Worm (Caenorhabditis elegans) whole organism, L1 larva: ENCODE results near the gene amdh-1.

ENCODE experiments used
- Y116A8C.19 ChIP-seq: sonication (generic microtip); optimal IDR thresholded peaks from 2 replicates; lab custom pipeline; 2016; ENCODE audit warnings: missing compliant biosample characterization, missing genetic modification characterization, borderline replicate concordance
- blmp-1 ChIP-seq: fragments of 150-350 bp; optimal IDR thresholded peaks from 2 replicates; lab custom pipeline; 2014; ENCODE audit warnings: missing biosample characterization, missing genetic modification characterization
- ceh-8 ChIP-seq: fragments of 200-800 bp; sonication (Bioruptor generic); optimal IDR thresholded peaks from 2 replicates; lab custom pipeline; 2018; ENCODE audit warnings: mild to moderate bottlenecking, missing genetic modification characterization, moderate library complexity, missing compliant biosample characterization
- ceh-82 ChIP-seq, 3 experiments: fragments of 150-350 bp in 1 of 3; sonication (generic microtip) in 2 of 3; optimal IDR thresholded peaks; 2 replicates each; lab custom pipeline; 2014 to 2017; ENCODE audit warnings: missing biosample characterization in 3 of 3, missing genetic modification characterization in 3 of 3
- ceh-88 ChIP-seq: fragments of 200-800 bp; sonication (Bioruptor generic); IDR thresholded peaks from 2 replicates; pipeline ENCODE4 v1.3.6; 2022; ENCODE audit warnings: missing genetic modification characterization, missing compliant biosample characterization
- dpl-1 ChIP-seq, 3 experiments: fragments of 150-350 bp in 2 of 3; sonication (generic microtip) in 1 of 3; optimal IDR thresholded peaks; 2 replicates each; lab custom pipeline; 2014 to 2017; ENCODE audit warnings: missing biosample characterization in 3 of 3, missing genetic modification characterization in 3 of 3, missing genetic modification reagents in 3 of 3
- efl-3 ChIP-seq: fragments of 200-800 bp; sonication (Bioruptor generic); optimal IDR thresholded peaks from 2 replicates; lab custom pipeline; 2018; ENCODE audit warnings: mild to moderate bottlenecking, missing genetic modification characterization, missing compliant biosample characterization
- egl-13 ChIP-seq: sonication (generic microtip); optimal IDR thresholded peaks from 2 replicates; lab custom pipeline; 2016; ENCODE audit warnings: missing genotype, missing genetic modification reagents, missing genetic modification characterization, missing compliant biosample characterization
- egl-27 ChIP-seq, 2 experiments: fragments of 150-350 bp in 1 of 2; sonication (generic microtip); optimal IDR thresholded peaks; 3 replicates each; lab custom pipeline; 2017 to 2018; ENCODE audit warnings: missing biosample characterization in 2 of 2, missing genetic modification characterization in 2 of 2, missing genetic modification reagents in 2 of 2
- elt-2 ChIP-seq: sonication (generic microtip); optimal IDR thresholded peaks from 2 replicates; lab custom pipeline; 2016; ENCODE audit warnings: missing genetic modification characterization, mild to moderate bottlenecking, inconsistent platforms, missing compliant biosample characterization, missing genetic modification reagents
- ets-5 ChIP-seq: fragments of 200-800 bp; sonication (Bioruptor generic); IDR thresholded peaks from 2 replicates; pipeline ENCODE4 v1.3.6; 2022; ENCODE audit warnings: missing genetic modification characterization, missing compliant biosample characterization
- fkh-8 ChIP-seq: sonication (generic microtip); optimal IDR thresholded peaks from 2 replicates; lab custom pipeline; 2016; ENCODE audit warnings: mild to moderate bottlenecking, missing genetic modification characterization, missing compliant biosample characterization
- fos-1 ChIP-seq: fragments of 150-350 bp; optimal IDR thresholded peaks from 2 replicates; lab custom pipeline; 2014; ENCODE audit warnings: missing biosample characterization, missing genetic modification characterization
- hlh-4 ChIP-seq: sonication (generic microtip); optimal IDR thresholded peaks from 2 replicates; lab custom pipeline; 2016; ENCODE audit warnings: mild to moderate bottlenecking, missing genetic modification characterization, missing compliant biosample characterization
- isw-1 ChIP-seq: fragments of 200-800 bp; sonication (Bioruptor generic); IDR thresholded peaks from 2 replicates; pipeline ENCODE4 v1.3.6; 2022; ENCODE audit warnings: missing genetic modification characterization, missing compliant biosample characterization
- lin-15B ChIP-seq: fragments of 150-350 bp; sonication (generic microtip); optimal IDR thresholded peaks from 3 replicates; lab custom pipeline; 2014; ENCODE audit warnings: missing biosample characterization, missing genetic modification characterization
- lin-35 ChIP-seq, 2 experiments: fragments of 150-350 bp; optimal IDR thresholded peaks; 2 replicates each; lab custom pipeline; 2014; ENCODE audit warnings: missing biosample characterization in 2 of 2, missing genetic modification characterization in 2 of 2, missing genetic modification reagents in 2 of 2
- lin-39 ChIP-seq: fragments of 150-350 bp; optimal IDR thresholded peaks from 2 replicates; lab custom pipeline; 2014; ENCODE audit warnings: missing biosample characterization, missing genetic modification reagents, missing genetic modification characterization
- lir-3 ChIP-seq: sonication (generic microtip); optimal IDR thresholded peaks from 2 replicates; lab custom pipeline; 2016; ENCODE audit warnings: mild to moderate bottlenecking, missing genetic modification characterization, moderate library complexity, missing compliant biosample characterization; ENCODE audit not compliant: poor library complexity
- mep-1 ChIP-seq: fragments of 150-350 bp; optimal IDR thresholded peaks from 2 replicates; lab custom pipeline; 2014; ENCODE audit warnings: missing biosample characterization, missing genetic modification characterization
- nhr-12 ChIP-seq: sonication (generic microtip); optimal IDR thresholded peaks from 2 replicates; lab custom pipeline; 2017; ENCODE audit warnings: missing biosample characterization, missing genetic modification characterization
- nhr-19 ChIP-seq: fragments of 200-800 bp; sonication (Bioruptor generic); conservative IDR thresholded peaks from 2 replicates; pipeline ENCODE4 v1.3.6; 2022; ENCODE audit warnings: missing genetic modification characterization, missing compliant biosample characterization
- nhr-85 ChIP-seq: sonication (generic microtip); peaks from one replicate; lab custom pipeline; 2016; ENCODE audit warnings: missing genetic modification characterization, inconsistent platforms, missing compliant biosample characterization
- nhr-90 ChIP-seq: sonication (generic microtip); optimal IDR thresholded peaks from 2 replicates; lab custom pipeline; 2016; ENCODE audit warnings: mild to moderate bottlenecking, missing genetic modification characterization, missing compliant biosample characterization; ENCODE audit not compliant: poor library complexity
- pqm-1 ChIP-seq: sonication (generic microtip); optimal IDR thresholded peaks from 3 replicates; lab custom pipeline; 2017; ENCODE audit warnings: missing biosample characterization, missing genetic modification characterization
- sox-4 ChIP-seq: sonication (generic microtip); optimal IDR thresholded peaks from 2 replicates; lab custom pipeline; 2016; ENCODE audit warnings: missing genetic modification characterization, missing compliant biosample characterization
- tlp-1 ChIP-seq: fragments of 150-350 bp; optimal IDR thresholded peaks from 2 replicates; lab custom pipeline; 2014; ENCODE audit warnings: missing biosample characterization, missing genetic modification characterization
- unc-30 ChIP-seq: sonication (generic microtip); optimal IDR thresholded peaks from 2 replicates; lab custom pipeline; 2017; ENCODE audit warnings: missing biosample characterization, missing genetic modification characterization
- xbp-1 ChIP-seq: sonication (generic microtip); optimal IDR thresholded peaks from 2 replicates; lab custom pipeline; 2016; ENCODE audit warnings: missing genetic modification characterization, missing compliant biosample characterization
- ztf-4 ChIP-seq: fragments of 150-350 bp; optimal IDR thresholded peaks from 2 replicates; lab custom pipeline; 2014; ENCODE audit warnings: missing biosample characterization, missing genetic modification characterization

The amdh-1 gene

DNA sequence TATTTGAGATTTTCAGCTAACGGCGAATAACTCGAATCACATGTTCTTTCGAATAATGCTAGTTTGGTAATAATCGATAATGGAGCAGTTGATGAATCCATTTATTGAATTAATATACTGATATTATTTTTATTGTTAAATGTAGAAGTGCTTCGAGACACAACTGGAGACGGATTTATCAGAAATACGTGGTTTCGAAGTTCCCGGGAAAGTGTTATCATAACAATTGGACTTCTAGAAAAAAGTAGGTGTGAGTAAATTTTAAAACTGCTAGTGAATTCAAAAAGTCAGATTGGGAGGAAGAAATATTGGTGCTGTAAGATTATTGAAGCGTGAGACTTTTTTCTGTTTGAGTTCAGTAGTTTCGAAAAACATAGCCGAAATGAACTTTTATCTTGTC lies 8.5 kb downstream of the amdh-1 start, which contains the start of gene srg-2:
srg-2 (minus strand) TSS at position 101 of the 400 bp plus-strand sequence.
- no peak for TF ChIP-seq ceh-88 (GFP tag; lab: Robert Waterston, UW)
- TF ChIP-seq ceh-8 (GFP tag; lab: Kevin White, UChicago) = no peak
- no peak for TF ChIP-seq ztf-4
- no peak for TF ChIP-seq sox-4 (tag; lab: Kevin White, UChicago)
- TF ChIP-seq lin-15B (tag; lab: Kevin White, UChicago) = no peak
- no peak for TF ChIP-seq lir-3
- TF ChIP-seq nhr-90 (tag; lab: Kevin White, UChicago) = no peak
- TF ChIP-seq Y116A8C.19 (tag; lab: Kevin White, UChicago) = no peak
- TF ChIP-seq unc-30 (tag; lab: Kevin White, UChicago) = no peak

DNA sequence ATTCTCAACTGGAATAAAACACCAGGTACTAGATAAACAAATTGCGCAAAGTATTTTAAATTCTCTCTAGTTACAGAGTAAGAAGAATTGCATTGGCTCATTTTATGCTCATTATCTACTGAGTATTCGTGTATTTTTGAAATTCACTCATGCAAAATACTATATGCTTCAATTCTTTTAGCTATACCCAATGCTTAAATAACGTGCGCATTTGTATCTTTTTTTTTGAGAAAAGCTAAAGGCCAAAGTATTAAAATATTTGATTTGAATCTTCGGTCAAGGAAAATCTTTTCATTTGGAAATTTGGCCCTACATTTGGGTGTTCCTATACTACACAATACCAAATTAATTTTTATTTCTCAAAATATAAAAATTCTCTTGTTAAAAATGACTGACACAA lies 10.4 kb downstream of the amdh-1 start, which contains the start of gene srg-4:
srg-4 (minus strand) TSS at position 101 of the 400 bp plus-strand sequence.
- TF ChIP-seq pqm-1 (no peak), efl-3 (GFP tag; lab: Kevin White, UChicago) (no peak), nhr-12 (tag; lab: Kevin White, UChicago) (no peak), hlh-4 (tag; lab: Kevin White, UChicago) (no peak), ceh-82 (tag; optimal IDR thresholded peaks at IDR 0.05; lab: Kevin White, UChicago) (no peak)

DNA sequence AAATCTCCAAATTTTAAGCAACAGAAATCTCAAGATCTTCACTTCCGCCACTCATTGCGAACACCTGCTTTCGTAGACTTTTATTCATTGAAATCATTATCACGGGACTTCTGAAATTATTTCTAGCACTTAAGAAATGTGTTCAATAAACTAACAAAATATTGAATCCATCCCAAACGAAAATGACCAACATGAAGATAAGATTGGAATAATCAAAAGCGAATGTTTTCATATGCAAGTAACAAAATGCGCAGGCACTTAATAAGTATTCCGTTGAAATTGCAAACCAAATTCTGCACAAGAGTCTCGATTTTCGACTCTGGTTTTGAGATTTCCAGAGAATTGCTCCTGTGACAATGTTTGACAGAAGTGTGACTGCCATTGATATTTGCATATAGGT lies 12.8 kb downstream of the amdh-1 start, which contains the start of gene srg-5:
srg-5 (minus strand) TSS at position 101 of the 400 bp plus-strand sequence.
- no peak for TF ChIP-seq fos-1 (tag; lab: Kevin White, UChicago)
- TF ChIP-seq ceh-82 (tag; optimal IDR thresholded peaks at IDR 0.05; lab: Kevin White, UChicago) = no peak
- TF ChIP-seq ztf-4 = no peak
- no peak for TF ChIP-seq nhr-19 (GFP tag; lab: Robert Waterston, UW)
- TF ChIP-seq dpl-1 (GFP tag; optimal IDR thresholded peaks at IDR 0.05; lab: Kevin White, UChicago) = no peak
- no peak for TF ChIP-seq blmp-1 (tag; lab: Kevin White, UChicago)
- TF ChIP-seq hlh-4 (tag; lab: Kevin White, UChicago) = no peak
- no peak for TF ChIP-seq mep-1 (tag; lab: Kevin White, UChicago)
- no peak for TF ChIP-seq nhr-85
- TF ChIP-seq lin-39 (tag; lab: Kevin White, UChicago) = no peak
- no peak for TF ChIP-seq ets-5 (GFP tag; lab: Robert Waterston, UW)
- TF ChIP-seq isw-1 (GFP tag; lab: Robert Waterston, UW) = no peak
- no peak for TF ChIP-seq egl-27 (tag; optimal IDR thresholded peaks at IDR 0.05; lab: Kevin White, UChicago)
- TF ChIP-seq lin-15B (tag; lab: Kevin White, UChicago) = no peak
- TF ChIP-seq nhr-90 (tag; lab: Kevin White, UChicago) = no peak

DNA sequence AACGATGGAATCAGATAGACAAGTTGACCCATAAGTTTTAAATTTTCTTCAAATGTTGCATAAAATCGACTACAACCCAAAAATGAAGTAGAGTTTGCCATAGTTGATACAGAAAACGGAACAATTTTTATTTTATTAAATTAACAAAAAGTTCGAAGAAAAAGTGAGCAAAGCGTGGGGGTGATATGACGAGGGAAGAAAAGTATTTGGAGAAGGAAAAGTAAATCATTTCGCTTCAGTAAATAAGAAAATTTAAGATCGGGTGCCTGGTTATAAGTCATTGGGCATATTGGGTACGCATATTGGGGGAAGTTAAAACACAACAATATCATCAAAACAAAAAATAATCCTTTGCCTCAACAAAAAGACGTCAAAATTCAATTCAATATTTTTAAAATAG lies 14.3 kb downstream of the amdh-1 start, which contains the start of gene srg-6:
srg-6 (minus strand) TSS at position 101 of the 400 bp plus-strand sequence.
- no peak for TF ChIP-seq lin-39 (tag; lab: Kevin White, UChicago)
- TF ChIP-seq ets-5 (GFP tag; lab: Robert Waterston, UW) = no peak
- TF ChIP-seq hlh-4 (tag; lab: Kevin White, UChicago) = no peak
- no peak for TF ChIP-seq lin-35 (GFP tag; optimal IDR thresholded peaks at IDR 0.05; lab: Kevin White, UChicago)
- no peak for TF ChIP-seq xbp-1 (tag; lab: Kevin White, UChicago)
- TF ChIP-seq blmp-1 (tag; lab: Kevin White, UChicago) = no peak

DNA sequence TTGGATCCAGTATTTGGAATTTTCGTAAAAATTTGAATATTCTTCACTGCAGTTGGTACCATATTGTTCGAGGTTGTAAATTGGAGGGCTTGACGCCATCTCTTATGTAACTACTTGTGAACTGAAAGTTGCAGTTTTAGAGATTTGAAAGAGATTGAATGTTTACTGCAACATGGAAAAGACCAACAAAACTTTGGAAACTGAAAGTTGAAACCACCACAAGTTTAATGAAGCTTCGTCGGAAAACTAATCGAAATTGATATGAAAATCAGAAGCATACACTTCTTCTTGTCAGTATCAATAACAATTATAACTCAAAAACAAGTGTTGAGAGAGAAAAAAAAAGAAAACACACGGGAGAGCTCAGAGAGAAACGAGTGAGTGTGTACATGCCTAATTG lies 16.4 kb downstream of the amdh-1 start, which contains the start of gene srg-7:
srg-7 (minus strand) TSS at position 101 of the 400 bp plus-strand sequence.
- no peak for TF ChIP-seq fkh-8 (tag; lab: Kevin White, UChicago)
- no peak for TF ChIP-seq egl-13 (tag; lab: Kevin White, UChicago)
- no peak for TF ChIP-seq tlp-1 (tag; lab: Kevin White, UChicago)
- no peak for TF ChIP-seq elt-2 (tag; lab: Kevin White, UChicago)
- no peak for TF ChIP-seq lin-35 (GFP tag; optimal IDR thresholded peaks at IDR 0.05; lab: Kevin White, UChicago)
- no peak for TF ChIP-seq egl-27 (tag; optimal IDR thresholded peaks at IDR 0.05; lab: Kevin White, UChicago)
- TF ChIP-seq, all 84 proteins: peak for 0
